Worm (Caenorhabditis elegans) whole organism, midembryonic: ENCODE results near the gene Y116A8C.29.

Experiments used
- T22C8.4 ChIP-seq: fragments of 200-800 bp; sonication (Bioruptor generic); IDR thresholded peaks from 2 replicates; pipeline ENCODE4 v1.3.6; 2022; ENCODE audit warnings: missing genetic modification characterization, missing compliant biosample characterization
- cog-1 ChIP-seq: sonication (generic microtip); optimal IDR thresholded peaks from 2 replicates; lab custom pipeline; 2016; ENCODE audit warnings: missing genetic modification characterization, missing compliant biosample characterization
- flt-1 ChIP-seq: fragments of 200-800 bp; sonication (Bioruptor generic); IDR thresholded peaks from 2 replicates; pipeline ENCODE4 v1.3.6; 2022; ENCODE audit warnings: missing genetic modification characterization, missing compliant biosample characterization
- klf-2 ChIP-seq: fragments of 200-800 bp; sonication (Bioruptor generic); conservative IDR thresholded peaks from 2 replicates; pipeline ENCODE4 v1.3.6; 2022; ENCODE audit warnings: missing genetic modification reagents, missing genetic modification characterization, missing compliant biosample characterization
- med-1 ChIP-seq: sonication (generic microtip); optimal IDR thresholded peaks from 2 replicates; lab custom pipeline; 2017; ENCODE audit warnings: missing genetic modification characterization, mild to moderate bottlenecking, missing compliant biosample characterization, antibody characterized with exemption, missing genetic modification reagents; ENCODE audit not compliant: insufficient read depth
- ref-1 ChIP-seq: fragments of 200-800 bp; sonication (Bioruptor generic); conservative IDR thresholded peaks from 2 replicates; pipeline ENCODE4 v1.3.6; 2022; ENCODE audit warnings: missing genetic modification reagents, missing genetic modification characterization, missing compliant biosample characterization
- tab-1 ChIP-seq: fragments of 200-800 bp; sonication (Bioruptor generic); IDR thresholded peaks from 2 replicates; pipeline ENCODE4 v1.3.6; 2022; ENCODE audit warnings: missing genetic modification characterization, missing compliant biosample characterization
- ztf-23 ChIP-seq: fragments of 200-800 bp; sonication (Bioruptor generic); IDR thresholded peaks from 2 replicates; pipeline ENCODE4 v1.3.6; 2022; ENCODE audit warnings: missing genetic modification reagents, missing genetic modification characterization, missing compliant biosample characterization
- ztf-29 ChIP-seq: fragments of 200-800 bp; sonication (Bioruptor generic); IDR thresholded peaks from 2 replicates; pipeline ENCODE4 v1.3.6; 2022; ENCODE audit warnings: missing genetic modification reagents, missing genetic modification characterization, missing compliant biosample characterization

The Y116A8C.29 gene

ce11 chrIV:17118987-17119732 is 25.3 kb downstream of the Y116A8C.29 start, which contains the start of gene itsn-1:
Gene itsn-1 (plus strand): TSS chrIV:17119682.
- no peak for TF ChIP-seq cog-1 (tag; lab: Kevin White, UChicago)
- TF ChIP-seq tab-1 (GFP tag; lab: Robert Waterston, UW): no peak
- no peak for TF ChIP-seq med-1 (GFP tag; lab: Kevin White, UChicago)
- TF ChIP-seq ref-1: no peak
- TF ChIP-seq ztf-29: no peak
- TF ChIP-seq T22C8.4 (GFP tag; lab: Robert Waterston, UW): peak; percentile 47; the same call in 1 of the 2 replicates
- TF ChIP-seq flt-1 (GFP tag; lab: Robert Waterston, UW): no peak

ce11 chrIV:17121058-17121773 is 27.4 kb downstream of the Y116A8C.29 start:
- no peak for TF ChIP-seq med-1 (GFP tag; lab: Kevin White, UChicago)

- TF ChIP-seq ref-1: no peak
- TF ChIP-seq flt-1 (GFP tag; lab: Robert Waterston, UW): no peak
- TF ChIP-seq med-1 (GFP tag; lab: Kevin White, UChicago): no peak
- TF ChIP-seq cog-1 (tag; lab: Kevin White, UChicago): no peak
- TF ChIP-seq ztf-29: no peak
- TF ChIP-seq T22C8.4 (GFP tag; lab: Robert Waterston, UW): no peak
- no peak for TF ChIP-seq tab-1 (GFP tag; lab: Robert Waterston, UW)
- no peak for TF ChIP-seq ztf-23 (GFP tag; lab: Robert Waterston, UW)
Observed at ce11 chrIV:17125967-17126366, 32.1 kb downstream of the Y116A8C.29 start.

DNA sequence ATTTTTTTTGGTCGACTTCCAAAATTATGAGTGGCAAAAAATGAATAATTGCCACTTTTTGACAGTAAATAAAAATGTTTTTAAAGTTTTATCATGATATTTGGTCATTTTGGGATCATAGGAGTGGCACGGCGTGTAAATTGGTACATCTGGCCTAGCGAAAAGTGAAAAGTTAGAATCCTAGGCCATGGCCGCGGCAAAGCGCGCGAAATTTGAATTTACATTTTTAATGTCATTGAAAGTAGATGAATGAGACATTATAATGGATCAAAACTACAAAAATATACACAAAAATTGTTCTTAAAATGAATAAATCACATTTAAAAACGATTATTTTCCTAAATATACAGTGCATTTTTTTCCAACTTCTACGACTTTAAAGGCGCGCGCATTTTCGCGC is 32.7 kb downstream of the Y116A8C.29 start:
- no peak for TF ChIP-seq ztf-23 (GFP tag; lab: Robert Waterston, UW)
- no peak for TF ChIP-seq tab-1 (GFP tag; lab: Robert Waterston, UW)
- no peak for TF ChIP-seq flt-1 (GFP tag; lab: Robert Waterston, UW)
- no peak for TF ChIP-seq med-1 (GFP tag; lab: Kevin White, UChicago)
- no peak for TF ChIP-seq klf-2 (GFP tag; lab: Robert Waterston, UW)
- TF ChIP-seq cog-1 (tag; lab: Kevin White, UChicago): no peak
- no peak for TF ChIP-seq ref-1
- no peak for TF ChIP-seq T22C8.4 (GFP tag; lab: Robert Waterston, UW)
- TF ChIP-seq ztf-29: no peak

- TF ChIP-seq ztf-29 (no peak), ref-1 (no peak), klf-2 (GFP tag; lab: Robert Waterston, UW) (no peak), ztf-23 (GFP tag; lab: Robert Waterston, UW) (no peak), cog-1 (tag; lab: Kevin White, UChicago) (no peak), T22C8.4 (GFP tag; lab: Robert Waterston, UW) (no peak), flt-1 (GFP tag; lab: Robert Waterston, UW) (no peak), tab-1 (GFP tag; lab: Robert Waterston, UW) (no peak), med-1 (GFP tag; lab: Kevin White, UChicago) (no peak)
Observed at ce11 chrIV:17131035-17131595, 37.3 kb downstream of the Y116A8C.29 start, which contains the start of the genes Y116A8C.37 and Y116A8C.38. Gene Y116A8C.37 (minus strand): TSS chrIV:17131135. Gene Y116A8C.38 (plus strand): TSS chrIV:17131545.
